Fruit fly (Drosophila melanogaster) Kc167 (cell line): ENCODE data around the gene frj.

Experiments used
- Myc ChIP-seq: fragments of >200 bp; optimal IDR thresholded peaks from 2 replicates; lab custom pipeline; 2017; ENCODE audit warnings: missing external identifiers
- Sin3A ChIP-seq: fragments of >200 bp; optimal IDR thresholded peaks from 2 replicates; lab custom pipeline; 2018; ENCODE audit warnings: missing external identifiers
- h ChIP-seq: fragments of >200 bp; optimal IDR thresholded peaks from 3 replicates; lab custom pipeline; 2018; ENCODE audit warnings: missing external identifiers
- psq ChIP-seq: fragments of >200 bp; optimal IDR thresholded peaks from 2 replicates; lab custom pipeline; 2017; ENCODE audit warnings: missing external identifiers

DNA sequence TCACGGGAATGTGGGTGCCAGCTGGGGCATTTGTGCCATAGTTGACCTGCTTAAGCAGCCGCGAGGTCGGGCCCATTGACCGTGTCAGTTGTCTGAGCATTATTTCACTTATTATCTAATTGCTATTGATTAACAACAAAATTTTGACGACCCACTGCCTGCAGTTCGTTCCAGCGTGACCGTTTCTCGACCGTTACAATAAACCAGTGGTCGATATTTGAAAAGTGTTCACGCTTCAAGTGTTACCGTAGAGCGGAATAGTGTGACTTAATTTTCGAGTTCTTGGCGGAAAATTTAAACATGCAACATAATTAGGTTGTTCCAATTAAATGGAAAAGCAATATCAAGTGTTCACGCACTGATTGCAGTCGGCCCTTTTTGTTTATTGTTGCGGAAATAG lies 11.7 kb downstream of the frj start, which contains the start of gene HemK1:
- no peak for TF ChIP-seq h (lab: Kevin White, UChicago)
- no peak for TF ChIP-seq Sin3A (lab: Kevin White, UChicago)
- no peak for TF ChIP-seq psq (lab: Kevin White, UChicago)
- TF ChIP-seq Myc (lab: Kevin White, UChicago) = no peak
